Worm (Caenorhabditis elegans): Measurements from ENCODE around the gene pkc-3.

pkc-3 gene

ce11 chrII:5416204-5416764, 36.5 kb downstream of the pkc-3 start, which contains the start of gene EEED8.2:
TSS of gene EEED8.2 (plus strand) at chrII:5416714.
- TF ChIP-seq lin-11 (tag; optimal IDR thresholded peaks at IDR 0.05) (no peak), mec-3 (tag; optimal IDR thresholded peaks at IDR 0.05; ENCODE audit: borderline replicate concordance) (no peak), pqm-1 (tag; optimal IDR thresholded peaks at IDR 0.05) (no peak), hlh-8 (tag; optimal IDR thresholded peaks at IDR 0.05) (no peak), hlh-15 (tag; optimal IDR thresholded peaks at IDR 0.05) (no peak), unc-3 (GFP tag; conservative IDR thresholded peaks at IDR 0.05) (no peak), unc-3 (tag; optimal IDR thresholded peaks at IDR 0.05) (no peak), T23F11.4 (GFP tag; optimal IDR thresholded peaks at IDR 0.05) (no peak), dve-1 (tag; optimal IDR thresholded peaks at IDR 0.05) (no peak), hlh-30 (tag; optimal IDR thresholded peaks at IDR 0.05; ENCODE audit: insufficient read depth) (peak; percentile 24), fkh-10 (GFP tag; optimal IDR thresholded peaks at IDR 0.05) (no peak), madf-2 (tag; optimal IDR thresholded peaks at IDR 0.05) (no peak), ceh-34 (tag; optimal IDR thresholded peaks at IDR 0.05) (no peak), ceh-30 (tag; optimal IDR thresholded peaks at IDR 0.05) (no peak), unc-55 (GFP tag; optimal IDR thresholded peaks at IDR 0.05) (peak; percentile 39), ceh-45 (GFP tag; IDR thresholded peaks at IDR 0.05) (no peak), ceh-18 (tag; optimal IDR thresholded peaks at IDR 0.05) (no peak), gmeb-2 (tag; optimal IDR thresholded peaks at IDR 0.05) (no peak), tbx-2 (tag; optimal IDR thresholded peaks at IDR 0.05) (peak; percentile 3), nhr-11 (tag; optimal IDR thresholded peaks at IDR 0.05) (no peak), ref-2 (tag; optimal IDR thresholded peaks at IDR 0.05) (no peak), ceh-31 (tag; optimal IDR thresholded peaks at IDR 0.05) (no peak)

- TF ChIP-seq unc-55 (GFP tag; optimal IDR thresholded peaks at IDR 0.05) (peak; percentile 90), elt-2 (tag; optimal IDR thresholded peaks at IDR 0.05) (no peak)
Measured at ce11 chrII:5417905-5418304, 38.1 kb downstream of the pkc-3 start.

DNA sequence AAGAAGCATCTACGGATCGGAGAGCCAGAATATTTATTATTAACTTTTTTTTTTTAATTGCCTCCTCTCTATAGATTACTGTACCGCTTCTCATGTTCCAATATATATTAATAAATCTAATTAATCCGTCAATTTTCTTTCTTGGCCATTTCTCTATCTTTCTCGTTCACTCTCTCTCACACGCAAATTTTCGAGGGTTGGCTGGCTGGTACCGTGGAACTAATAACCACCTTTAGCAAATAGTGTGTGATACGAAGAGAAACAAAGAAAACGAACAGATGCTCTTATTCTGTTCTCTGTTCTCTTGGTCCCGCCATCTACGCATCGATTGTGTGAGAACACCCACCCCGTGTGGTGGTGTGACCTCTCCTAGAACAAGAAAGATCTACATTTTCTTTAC, 38.5 kb downstream of the pkc-3 start:
- TF ChIP-seq K09A11.1 (tag; optimal IDR thresholded peaks at IDR 0.05; ENCODE audit: insufficient read depth) (no peak), dmd-4 (tag; optimal IDR thresholded peaks at IDR 0.05; ENCODE audit: borderline replicate concordance) (no peak), pha-2 (tag; optimal IDR thresholded peaks at IDR 0.05) (no peak), unc-42 (tag; optimal IDR thresholded peaks at IDR 0.05) (peak; percentile 54), ref-2 (tag; optimal IDR thresholded peaks at IDR 0.05) (peak; percentile 8), nhr-232 (tag; optimal IDR thresholded peaks at IDR 0.05) (no peak), pqm-1 (tag; optimal IDR thresholded peaks at IDR 0.05) (no peak), ceh-48 (tag; optimal IDR thresholded peaks at IDR 0.05) (peak; percentile 36), C08G9.2 (tag; optimal IDR thresholded peaks at IDR 0.05) (no peak), rnt-1 (tag; optimal IDR thresholded peaks at IDR 0.05) (no peak), ceh-14 (tag; optimal IDR thresholded peaks at IDR 0.05) (no peak), ceh-6 (GFP tag; optimal IDR thresholded peaks at IDR 0.05) (no peak), che-1 (tag; optimal IDR thresholded peaks at IDR 0.05) (no peak), nfya-1 (tag; optimal IDR thresholded peaks at IDR 0.05) (peak; percentile 40), ets-4 (tag; optimal IDR thresholded peaks at IDR 0.05) (no peak), hlh-8 (tag; optimal IDR thresholded peaks at IDR 0.05) (no peak), ceh-19 (GFP tag; optimal IDR thresholded peaks at IDR 0.05) (no peak), dve-1 (tag; optimal IDR thresholded peaks at IDR 0.05) (no peak), elt-2 (tag; optimal IDR thresholded peaks at IDR 0.05) (peak; percentile 42)

DNA sequence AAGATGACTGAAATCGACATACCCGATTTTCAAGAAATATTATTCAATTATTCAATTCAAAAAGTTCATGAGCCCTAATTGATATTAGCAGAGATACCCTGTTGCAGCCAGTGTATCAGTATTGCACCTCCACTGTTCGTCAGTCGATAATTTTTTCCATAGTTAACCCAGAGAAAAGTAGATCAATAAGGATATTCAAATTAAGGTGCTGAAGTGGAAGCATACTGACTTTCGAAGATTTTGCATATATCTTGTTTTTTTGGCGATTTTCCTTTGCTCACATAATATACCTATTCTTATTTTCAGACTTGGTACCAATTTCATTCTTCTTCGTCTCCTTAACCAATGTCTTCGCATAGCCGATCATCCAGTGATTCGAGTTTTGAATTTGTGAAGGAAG, 39.1 kb downstream of the pkc-3 start, which contains the start of gene EEED8.15:
TSS of gene EEED8.15 (plus strand) at position 301 of the 400 bp plus-strand sequence.
- no peak for TF ChIP-seq unc-86 (tag; optimal IDR thresholded peaks at IDR 0.05)
- no peak for TF ChIP-seq ceh-45 (GFP tag; IDR thresholded peaks at IDR 0.05)
- no peak for TF ChIP-seq hlh-13 (GFP tag; optimal IDR thresholded peaks at IDR 0.05)
- no peak for TF ChIP-seq ets-4 (tag; optimal IDR thresholded peaks at IDR 0.05)
- no peak for TF ChIP-seq pha-4 (tag; optimal IDR thresholded peaks at IDR 0.05)
- no peak for TF ChIP-seq zip-5 (tag; optimal IDR thresholded peaks at IDR 0.05)
- TF ChIP-seq pag-3 (tag; optimal IDR thresholded peaks at IDR 0.05; ENCODE audit: borderline replicate concordance), result no peak
- TF ChIP-seq Y22D7AL.16 (tag; optimal IDR thresholded peaks at IDR 0.05), result no peak
- no peak for TF ChIP-seq pros-1 (tag; optimal IDR thresholded peaks at IDR 0.05)
- TF ChIP-seq ref-2 (tag; optimal IDR thresholded peaks at IDR 0.05), result no peak
- no peak for TF ChIP-seq elt-4 (tag; optimal IDR thresholded peaks at IDR 0.05)
- no peak for TF ChIP-seq K02D7.2 (tag; optimal IDR thresholded peaks at IDR 0.05)
- no peak for TF ChIP-seq mec-3 (tag; optimal IDR thresholded peaks at IDR 0.05; ENCODE audit: borderline replicate concordance)
- TF ChIP-seq pha-2 (tag; optimal IDR thresholded peaks at IDR 0.05), result no peak
- no peak for TF ChIP-seq fax-1 (tag; optimal IDR thresholded peaks at IDR 0.05)

Measured in whole organism, late embryonic.